Fruit fly (Drosophila melanogaster) whole organism, embryonic: Measurements from ENCODE around the gene Ant2.

Experiments used
- BtbVII ChIP-seq: fragments of 200-800 bp; sonication (Bioruptor generic); optimal IDR thresholded peaks from 3 replicates; lab custom pipeline; 2017; ENCODE audit warnings: missing biosample characterization, mild to moderate bottlenecking, missing genetic modification characterization
- CG10431 ChIP-seq: fragments of 200-800 bp; sonication (Bioruptor generic); optimal IDR thresholded peaks from 3 replicates; lab custom pipeline; 2018; ENCODE audit warnings: missing biosample characterization, mild to moderate bottlenecking, missing genetic modification characterization
- CG11456 ChIP-seq: fragments of 200-800 bp; sonication (Bioruptor generic); IDR thresholded peaks from 3 replicates; pipeline ENCODE4 v1.3.6; 2022; ENCODE audit warnings: missing biosample characterization, missing genetic modification characterization
- CG12104 ChIP-seq: fragments of 200-800 bp; sonication (Bioruptor generic); optimal IDR thresholded peaks from 3 replicates; lab custom pipeline; 2016; ENCODE audit warnings: missing biosample characterization, missing genetic modification characterization
- CG12155 ChIP-seq: fragments of 200-800 bp; sonication (Bioruptor generic); optimal IDR thresholded peaks from 3 replicates; lab custom pipeline; 2016; ENCODE audit warnings: missing biosample characterization, missing genetic modification characterization
- CG13775 ChIP-seq: fragments of 200-800 bp; sonication (Bioruptor generic); optimal IDR thresholded peaks from 3 replicates; lab custom pipeline; 2017; ENCODE audit warnings: missing biosample characterization, mild to moderate bottlenecking, missing genetic modification characterization
- CG13894 ChIP-seq: fragments of 200-800 bp; sonication (Bioruptor generic); optimal IDR thresholded peaks from 3 replicates; lab custom pipeline; 2018; ENCODE audit warnings: missing biosample characterization, mild to moderate bottlenecking, missing genetic modification characterization, moderate library complexity
- CG14965 ChIP-seq: fragments of 200-800 bp; sonication (Bioruptor generic); optimal IDR thresholded peaks from 2 replicates; lab custom pipeline; 2016; ENCODE audit warnings: missing biosample characterization, missing genetic modification characterization, borderline replicate concordance
- CG15514 ChIP-seq: fragments of 200-800 bp; sonication (Bioruptor generic); optimal IDR thresholded peaks from 3 replicates; lab custom pipeline; 2017; ENCODE audit warnings: missing biosample characterization, missing genetic modification characterization, mild to moderate bottlenecking, moderate library complexity, missing genetic modification reagents
- CG16815 ChIP-seq: fragments of 200-800 bp; sonication (Bioruptor generic); optimal IDR thresholded peaks from 3 replicates; lab custom pipeline; 2017; ENCODE audit warnings: missing biosample characterization, mild to moderate bottlenecking, missing genetic modification characterization
- CG17912 ChIP-seq: fragments of 200-800 bp; sonication (Bioruptor generic); optimal IDR thresholded peaks from 2 replicates; lab custom pipeline; 2018; ENCODE audit warnings: missing biosample characterization, mild to moderate bottlenecking, missing genetic modification characterization
- CG18011 ChIP-seq: fragments of 200-800 bp; sonication (Bioruptor generic); optimal IDR thresholded peaks from 2 replicates; lab custom pipeline; 2017; ENCODE audit warnings: missing biosample characterization, missing genetic modification characterization, mild to moderate bottlenecking, moderate library complexity, missing genotype
- CG31388 ChIP-seq: fragments of 200-800 bp; sonication (Bioruptor generic); optimal IDR thresholded peaks from 2 replicates; lab custom pipeline; 2016; ENCODE audit warnings: missing biosample characterization, missing genetic modification characterization
- CG4404 ChIP-seq: fragments of 200-800 bp; sonication (Bioruptor generic); IDR thresholded peaks from 2 replicates; pipeline ENCODE4 v1.3.6; 2022; ENCODE audit warnings: missing biosample characterization, missing genetic modification characterization
- CG6654 ChIP-seq: fragments of 200-800 bp; sonication (Bioruptor generic); optimal IDR thresholded peaks from 2 replicates; lab custom pipeline; 2017; ENCODE audit warnings: missing biosample characterization, mild to moderate bottlenecking, missing genetic modification characterization
- CG6765 ChIP-seq: fragments of 200-800 bp; sonication (Bioruptor generic); optimal IDR thresholded peaks from 3 replicates; lab custom pipeline; 2017; ENCODE audit warnings: missing biosample characterization, mild to moderate bottlenecking, missing genetic modification characterization
- CG7271 ChIP-seq: fragments of 200-800 bp; sonication (Bioruptor generic); optimal IDR thresholded peaks from 2 replicates; lab custom pipeline; 2018; ENCODE audit warnings: missing biosample characterization, mild to moderate bottlenecking, missing genetic modification characterization, moderate library complexity
- CG8388 ChIP-seq: fragments of 200-800 bp; sonication (Bioruptor generic); optimal IDR thresholded peaks from 2 replicates; lab custom pipeline; 2019; ENCODE audit warnings: missing biosample characterization, mild to moderate bottlenecking, missing genetic modification characterization, moderate library complexity
- CG9215 ChIP-seq: fragments of 200-800 bp; sonication (Bioruptor generic); IDR thresholded peaks from 2 replicates; pipeline ENCODE4 v1.3.6; 2022; ENCODE audit warnings: missing biosample characterization, missing genetic modification characterization
- D ChIP-seq, 2 experiments: fragments of 200-800 bp in 1 of 2; fragments of >200 bp in 1 of 2; sonication (Bioruptor generic) in 1 of 2; optimal IDR thresholded peaks; 2 replicates in 1 of 2; 3 replicates in 1 of 2; lab custom pipeline; 2017; ENCODE audit warnings: mild to moderate bottlenecking in 1 of 2, missing biosample characterization in 1 of 2, missing genetic modification characterization in 1 of 2, missing genetic modification reagents in 1 of 2
- Doc3 ChIP-seq: fragments of 200-800 bp; sonication (Bioruptor generic); IDR thresholded peaks from 3 replicates; pipeline ENCODE4 v1.3.6; 2022; ENCODE audit warnings: missing biosample characterization, missing genetic modification characterization; ENCODE audit not compliant: partially characterized antibody
- Elba2 ChIP-seq: fragments of 200-800 bp; sonication (Bioruptor generic); optimal IDR thresholded peaks from 3 replicates; lab custom pipeline; 2016; ENCODE audit warnings: missing biosample characterization, missing genetic modification characterization
- Fer1 ChIP-seq: fragments of 200-800 bp; sonication (Bioruptor generic); optimal IDR thresholded peaks from 2 replicates; lab custom pipeline; 2017; ENCODE audit warnings: missing biosample characterization, mild to moderate bottlenecking, missing genetic modification characterization
- HLH3B ChIP-seq: fragments of 200-800 bp; sonication (Bioruptor generic); IDR thresholded peaks from 2 replicates; pipeline ENCODE4 v1.3.6; 2022; ENCODE audit warnings: missing biosample characterization, missing genetic modification characterization
- Hmr ChIP-seq: fragments of 200-800 bp; sonication (Bioruptor generic); optimal IDR thresholded peaks from 3 replicates; lab custom pipeline; 2017; ENCODE audit warnings: mild to moderate bottlenecking, missing biosample characterization, missing genetic modification reagents, missing genetic modification characterization
- Lpt ChIP-seq: fragments of >200 bp; optimal IDR thresholded peaks from 2 replicates; lab custom pipeline; 2018; ENCODE audit warnings: missing biosample characterization, missing genetic modification characterization
- Mes4 ChIP-seq: fragments of 200-800 bp; sonication (Bioruptor generic); optimal IDR thresholded peaks from 2 replicates; lab custom pipeline; 2016; ENCODE audit warnings: missing biosample characterization, missing genetic modification characterization
- Opbp ChIP-seq: fragments of 200-800 bp; sonication (Bioruptor generic); IDR thresholded peaks from 3 replicates; pipeline ENCODE4 v1.3.6; 2022; ENCODE audit warnings: missing biosample characterization, missing genetic modification characterization; ENCODE audit not compliant: partially characterized antibody
- Pdp1 ChIP-seq, 2 experiments: fragments of 200-800 bp; sonication (Bioruptor generic); optimal IDR thresholded peaks; 3 replicates each; lab custom pipeline; 2016; ENCODE audit warnings: missing biosample characterization in 2 of 2, missing genetic modification characterization in 2 of 2, mild to moderate bottlenecking in 1 of 2, moderate library complexity in 1 of 2
- Trl ChIP-seq, 3 experiments: fragments of >200 bp in 2 of 3; fragments of 200-800 bp in 1 of 3; sonication (Bioruptor generic) in 1 of 3; optimal IDR thresholded peaks; 2 replicates in 1 of 3; 3 replicates in 2 of 3; lab custom pipeline; 2016 to 2017; ENCODE audit warnings: missing biosample characterization in 1 of 3, missing genetic modification characterization in 1 of 3
- al ChIP-seq: fragments of 200-800 bp; sonication (Bioruptor generic); IDR thresholded peaks from 2 replicates; pipeline ENCODE4 v1.3.6; 2022; ENCODE audit warnings: missing biosample characterization, missing genetic modification characterization
- cas ChIP-seq: fragments of 200-800 bp; sonication (Bioruptor generic); IDR thresholded peaks from 2 replicates; pipeline ENCODE4 v1.3.6; 2022; ENCODE audit warnings: missing biosample characterization, missing genetic modification characterization
- crol ChIP-seq: fragments of 200-800 bp; sonication (Bioruptor generic); IDR thresholded peaks from 2 replicates; pipeline ENCODE4 v1.3.6; 2022; ENCODE audit warnings: missing biosample characterization, missing genetic modification characterization
- dmrt99B ChIP-seq: fragments of 200-800 bp; sonication (Bioruptor generic); optimal IDR thresholded peaks from 2 replicates; lab custom pipeline; 2018; ENCODE audit warnings: missing biosample characterization, mild to moderate bottlenecking, missing genetic modification characterization, moderate library complexity
- ems ChIP-seq: fragments of 200-800 bp; sonication (Bioruptor generic); optimal IDR thresholded peaks from 3 replicates; lab custom pipeline; 2016; ENCODE audit warnings: missing biosample characterization, missing genetic modification characterization
- ewg ChIP-seq: fragments of 200-800 bp; sonication (Bioruptor generic); optimal IDR thresholded peaks from 3 replicates; lab custom pipeline; 2017; ENCODE audit warnings: mild to moderate bottlenecking, missing biosample characterization, missing genetic modification reagents, missing genetic modification characterization
- ftz-f1 ChIP-seq: fragments of 200-800 bp; sonication (Bioruptor generic); optimal IDR thresholded peaks from 2 replicates; lab custom pipeline; 2016; ENCODE audit warnings: missing biosample characterization, missing genetic modification characterization
- fu2 ChIP-seq: fragments of 200-800 bp; sonication (Bioruptor generic); optimal IDR thresholded peaks from 2 replicates; lab custom pipeline; 2016; ENCODE audit warnings: missing biosample characterization, missing genetic modification characterization
- gfzf ChIP-seq: fragments of 200-800 bp; sonication (Bioruptor generic); optimal IDR thresholded peaks from 2 replicates; lab custom pipeline; 2016; ENCODE audit warnings: missing biosample characterization, mild to moderate bottlenecking, missing genetic modification characterization, moderate library complexity
- gt ChIP-seq: fragments of 200-800 bp; sonication (Bioruptor generic); IDR thresholded peaks from 2 replicates; pipeline ENCODE4 v1.3.6; 2022; ENCODE audit warnings: missing biosample characterization, missing genetic modification characterization
- her ChIP-seq: fragments of 200-800 bp; sonication (Bioruptor generic); optimal IDR thresholded peaks from 2 replicates; lab custom pipeline; 2016; ENCODE audit warnings: missing biosample characterization, missing genetic modification characterization
- knrl ChIP-seq: fragments of 200-800 bp; sonication (Bioruptor generic); IDR thresholded peaks from 3 replicates; pipeline ENCODE4 v1.3.6; 2022; ENCODE audit warnings: missing biosample characterization, missing genetic modification characterization; ENCODE audit not compliant: partially characterized antibody
- lab ChIP-seq: fragments of 200-800 bp; sonication (Bioruptor generic); optimal IDR thresholded peaks from 3 replicates; lab custom pipeline; 2017; ENCODE audit warnings: missing biosample characterization, missing genetic modification characterization, mild to moderate bottlenecking, moderate library complexity, missing genetic modification reagents
- lbe ChIP-seq: fragments of 200-800 bp; sonication (Bioruptor generic); optimal IDR thresholded peaks from 2 replicates; lab custom pipeline; 2016; ENCODE audit warnings: missing biosample characterization, mild to moderate bottlenecking, missing genetic modification characterization
- maf-S ChIP-seq: fragments of 200-800 bp; sonication (Bioruptor generic); optimal IDR thresholded peaks from 2 replicates; lab custom pipeline; 2016; ENCODE audit warnings: missing biosample characterization, missing genetic modification characterization
- pnt ChIP-seq: fragments of 200-800 bp; sonication (Bioruptor generic); optimal IDR thresholded peaks from 3 replicates; lab custom pipeline; 2016; ENCODE audit warnings: missing biosample characterization, missing genetic modification characterization
- pros ChIP-seq: fragments of 200-800 bp; sonication (Bioruptor generic); optimal IDR thresholded peaks from 3 replicates; lab custom pipeline; 2019; ENCODE audit warnings: missing biosample characterization, mild to moderate bottlenecking, missing genetic modification characterization, moderate library complexity
- sens ChIP-seq: fragments of 200-800 bp; sonication (Bioruptor generic); peaks from one replicate; lab custom pipeline; 2016; ENCODE audit warnings: missing biosample characterization, missing genetic modification characterization
- usp ChIP-seq: fragments of >200 bp; optimal IDR thresholded peaks from 2 replicates; lab custom pipeline; 2017; ENCODE audit warnings: missing biosample characterization, missing genetic modification characterization
- vfl ChIP-seq: fragments of 200-800 bp; sonication (Bioruptor generic); optimal IDR thresholded peaks from 2 replicates; lab custom pipeline; 2016; ENCODE audit warnings: missing biosample characterization, missing genetic modification characterization
- zfh1 ChIP-seq: fragments of 200-800 bp; sonication (Bioruptor generic); IDR thresholded peaks from 3 replicates; pipeline ENCODE4 v1.3.6; 2022; ENCODE audit warnings: missing biosample characterization, missing genetic modification characterization

Ant2 gene

DNA sequence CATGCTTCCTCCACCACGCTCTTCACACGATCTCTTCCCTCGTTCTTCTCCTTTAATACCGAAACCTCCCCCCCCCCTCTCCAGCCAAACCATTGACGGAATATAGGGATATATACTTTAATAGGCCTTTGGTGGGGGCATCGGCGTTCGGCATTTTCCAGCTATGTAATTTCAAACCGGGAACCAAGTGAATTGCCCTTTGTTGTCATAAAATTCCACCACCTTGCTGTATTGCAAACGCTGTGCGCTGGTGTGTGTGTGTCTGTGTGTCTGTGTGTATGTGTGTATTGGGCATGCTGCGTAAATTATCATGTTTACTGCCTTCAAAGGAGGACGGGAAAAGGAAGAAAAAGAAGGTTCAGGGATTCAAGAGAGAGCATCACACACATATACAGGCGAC, 55.4 kb downstream of the Ant2 start (continued):
- TF ChIP-seq knrl = no peak
- no peak for TF ChIP-seq sens (GFP tag; lab: Kevin White, UChicago)
- TF ChIP-seq CG8388 (GFP tag; lab: Kevin White, UChicago) = no peak
- no peak for TF ChIP-seq CG15514 (GFP tag; lab: Kevin White, UChicago)
- no peak for TF ChIP-seq CG6654 (GFP tag; lab: Kevin White, UChicago)
- peak; percentile 92 for TF ChIP-seq crol (GFP tag; lab: Robert Waterston, UW)
- TF ChIP-seq her (GFP tag; lab: Kevin White, UChicago) = no peak
- TF ChIP-seq CG31388 = no peak
- no peak for TF ChIP-seq gt (GFP tag; lab: Robert Waterston, UW)
- TF ChIP-seq HLH3B (GFP tag; lab: Robert Waterston, UW) = no peak
- no peak for TF ChIP-seq Mes4 (GFP tag; lab: Kevin White, UChicago)
- TF ChIP-seq CG12155 = no peak
- no peak for TF ChIP-seq usp
- TF ChIP-seq D (optimal IDR thresholded peaks at IDR 0.05; lab: Kevin White, UChicago) = no peak
- no peak for TF ChIP-seq D (GFP tag; optimal IDR thresholded peaks at IDR 0.05; lab: Kevin White, UChicago)
- peak; percentile 89 for TF ChIP-seq CG13894
- TF ChIP-seq CG14965 (GFP tag; lab: Kevin White, UChicago) = no peak
- TF ChIP-seq pnt (GFP tag; lab: Kevin White, UChicago) = no peak
- TF ChIP-seq lbe (GFP tag; lab: Kevin White, UChicago) = no peak
- no peak for TF ChIP-seq ems (GFP tag; lab: Kevin White, UChicago)
- TF ChIP-seq vfl (GFP tag; lab: Kevin White, UChicago) = no peak
- TF ChIP-seq CG16815 (GFP tag; lab: Kevin White, UChicago) = no peak
- no peak for TF ChIP-seq CG6765 (GFP tag; lab: Kevin White, UChicago)
- no peak for TF ChIP-seq lab (GFP tag; lab: Kevin White, UChicago)
- TF ChIP-seq zfh1 (GFP tag; lab: Robert Waterston, UW) = no peak
- no peak for TF ChIP-seq Lpt
- no peak for TF ChIP-seq CG17912 (GFP tag; lab: Kevin White, UChicago)
- no peak for TF ChIP-seq Elba2 (GFP tag; lab: Kevin White, UChicago)
- TF ChIP-seq CG7271 (tag; lab: Kevin White, UChicago) = no peak
- TF ChIP-seq maf-S = no peak
- TF ChIP-seq BtbVII = no peak
- TF ChIP-seq CG11456 (GFP tag; lab: Robert Waterston, UW) = no peak
- TF ChIP-seq al = no peak
- no peak for TF ChIP-seq CG9215 (GFP tag; lab: Robert Waterston, UW)
- no peak for TF ChIP-seq ftz-f1 (GFP tag; lab: Kevin White, UChicago)
- TF ChIP-seq dmrt99B (tag; lab: Kevin White, UChicago) = no peak
- peak in 1 of 2 experiments; percentile 23 for TF ChIP-seq Trl (optimal IDR thresholded peaks at IDR 0.05; lab: Kevin White, UChicago)
- TF ChIP-seq Trl (GFP tag; optimal IDR thresholded peaks at IDR 0.05; lab: Kevin White, UChicago) = no peak
- TF ChIP-seq Doc3 (GFP tag; lab: Robert Waterston, UW) = no peak
- TF ChIP-seq ewg (GFP tag; lab: Kevin White, UChicago) = no peak
- no peak for TF ChIP-seq CG12104 (GFP tag; lab: Kevin White, UChicago)
- TF ChIP-seq cas (GFP tag; lab: Robert Waterston, UW) = no peak
- TF ChIP-seq CG18011 (GFP tag; lab: Kevin White, UChicago) = no peak
- no peak for TF ChIP-seq Opbp (GFP tag; lab: Robert Waterston, UW)
- TF ChIP-seq CG4404 (GFP tag; lab: Robert Waterston, UW) = no peak
- TF ChIP-seq Hmr (GFP tag; lab: Kevin White, UChicago) = no peak
- no peak for TF ChIP-seq gfzf (GFP tag; lab: Kevin White, UChicago)
- TF ChIP-seq fu2 (GFP tag; lab: Kevin White, UChicago) = no peak
- peak; percentile 94 for TF ChIP-seq pros (GFP tag; lab: Kevin White, UChicago)
- no peak for TF ChIP-seq Fer1 (GFP tag; lab: Kevin White, UChicago)
- no peak for TF ChIP-seq Pdp1 (GFP tag; optimal IDR thresholded peaks at IDR 0.05; lab: Kevin White, UChicago)
- TF ChIP-seq CG10431 (GFP tag; lab: Kevin White, UChicago) = no peak
- no peak for TF ChIP-seq CG13775
